Fruit fly (Drosophila melanogaster): ENCODE data around the gene Fum3.

DNA sequence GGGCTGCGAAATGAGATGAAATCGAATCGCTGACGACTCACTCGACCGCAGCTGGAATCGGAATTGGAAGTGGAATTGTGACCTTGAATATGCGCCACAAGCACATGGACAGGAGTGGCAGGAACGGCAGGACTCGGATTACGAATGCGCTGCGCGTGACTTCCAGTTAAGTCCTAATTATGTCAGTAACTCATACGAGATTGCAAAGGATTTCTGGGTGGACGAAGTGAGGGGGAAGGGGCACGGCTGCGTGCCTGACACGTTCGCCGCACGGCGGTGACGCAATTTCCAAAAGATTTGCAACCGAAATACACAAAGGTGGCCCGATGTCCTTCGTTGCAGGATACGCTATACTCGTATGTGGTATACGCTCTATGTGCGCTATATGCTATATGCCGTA is 43.8 kb downstream of the Fum3 start:
- no peak for TF ChIP-seq psq (optimal IDR thresholded peaks at IDR 0.05)
- no peak for TF ChIP-seq h (optimal IDR thresholded peaks at IDR 0.05)
